Worm (Caenorhabditis elegans) whole organism, L1 larva: ENCODE results near the gene C16A3.6.
A peak's percentile ranks its signal among the peaks of the same experiment; 100 is the strongest.

Experiments used
- C04F5.9 ChIP-seq: sonication (generic microtip); optimal IDR thresholded peaks from 2 replicates; lab custom pipeline; 2016; ENCODE audit warnings: missing genetic modification characterization, missing compliant biosample characterization
- C34B4.2 ChIP-seq: sonication (generic microtip); optimal IDR thresholded peaks from 2 replicates; lab custom pipeline; 2017; ENCODE audit warnings: mild to moderate bottlenecking, missing genetic modification characterization, missing compliant biosample characterization
- F16B12.6 ChIP-seq: fragments of 150-350 bp; optimal IDR thresholded peaks from 2 replicates; lab custom pipeline; 2014; ENCODE audit warnings: missing biosample characterization, missing genetic modification characterization
- aha-1 ChIP-seq: fragments of 150-350 bp; optimal IDR thresholded peaks from 2 replicates; lab custom pipeline; 2014; ENCODE audit warnings: missing biosample characterization, missing genetic modification characterization
- ama-1 ChIP-seq: fragments of 150-350 bp; optimal IDR thresholded peaks from 2 replicates; lab custom pipeline; 2014
- blmp-1 ChIP-seq: fragments of 150-350 bp; optimal IDR thresholded peaks from 2 replicates; lab custom pipeline; 2014; ENCODE audit warnings: missing biosample characterization, missing genetic modification characterization
- ceh-63 ChIP-seq: fragments of 200-800 bp; sonication (Bioruptor generic); optimal IDR thresholded peaks from 2 replicates; lab custom pipeline; 2018; ENCODE audit warnings: mild to moderate bottlenecking, missing genetic modification characterization, missing compliant biosample characterization
- ceh-8 ChIP-seq: fragments of 200-800 bp; sonication (Bioruptor generic); optimal IDR thresholded peaks from 2 replicates; lab custom pipeline; 2018; ENCODE audit warnings: mild to moderate bottlenecking, missing genetic modification characterization, moderate library complexity, missing compliant biosample characterization
- ceh-82 ChIP-seq, 3 experiments: fragments of 150-350 bp in 1 of 3; sonication (generic microtip) in 2 of 3; optimal IDR thresholded peaks; 2 replicates each; lab custom pipeline; 2014 to 2017; ENCODE audit warnings: missing biosample characterization in 3 of 3, missing genetic modification characterization in 3 of 3
- ceh-88 ChIP-seq: fragments of 200-800 bp; sonication (Bioruptor generic); IDR thresholded peaks from 2 replicates; pipeline ENCODE4 v1.3.6; 2022; ENCODE audit warnings: missing genetic modification characterization, missing compliant biosample characterization
- dpl-1 ChIP-seq, 3 experiments: fragments of 150-350 bp in 2 of 3; sonication (generic microtip) in 1 of 3; optimal IDR thresholded peaks; 2 replicates each; lab custom pipeline; 2014 to 2017; ENCODE audit warnings: missing biosample characterization in 3 of 3, missing genetic modification characterization in 3 of 3, missing genetic modification reagents in 3 of 3
- efl-1 ChIP-seq, 4 experiments: fragments of 150-350 bp; optimal IDR thresholded peaks in 3 of 4; peaks in 1 of 4; 1 replicate in 1 of 4; 2 replicates in 3 of 4; lab custom pipeline; 2014; ENCODE audit warnings: missing biosample characterization in 2 of 4, missing genetic modification characterization in 2 of 4, missing genetic modification reagents in 2 of 4
- elt-2 ChIP-seq: sonication (generic microtip); optimal IDR thresholded peaks from 2 replicates; lab custom pipeline; 2016; ENCODE audit warnings: missing genetic modification characterization, mild to moderate bottlenecking, inconsistent platforms, missing compliant biosample characterization, missing genetic modification reagents
- ets-5 ChIP-seq: fragments of 200-800 bp; sonication (Bioruptor generic); IDR thresholded peaks from 2 replicates; pipeline ENCODE4 v1.3.6; 2022; ENCODE audit warnings: missing genetic modification characterization, missing compliant biosample characterization
- fos-1 ChIP-seq: fragments of 150-350 bp; optimal IDR thresholded peaks from 2 replicates; lab custom pipeline; 2014; ENCODE audit warnings: missing biosample characterization, missing genetic modification characterization
- hlh-17 ChIP-seq: fragments of 200-800 bp; sonication (Bioruptor generic); optimal IDR thresholded peaks from 2 replicates; lab custom pipeline; 2018; ENCODE audit warnings: missing genetic modification characterization, mild to moderate bottlenecking, missing compliant biosample characterization, moderate library complexity, borderline replicate concordance
- hpl-2 ChIP-seq: fragments of 150-350 bp; optimal IDR thresholded peaks from 2 replicates; lab custom pipeline; 2014; ENCODE audit warnings: missing biosample characterization, missing genetic modification reagents, missing genetic modification characterization
- irx-1 ChIP-seq: sonication (generic microtip); optimal IDR thresholded peaks from 2 replicates; lab custom pipeline; 2016; ENCODE audit warnings: missing genetic modification characterization, missing compliant biosample characterization
- jun-1 ChIP-seq: fragments of 150-350 bp; optimal IDR thresholded peaks from 2 replicates; lab custom pipeline; 2014; ENCODE audit warnings: missing biosample characterization, missing genetic modification reagents, missing genetic modification characterization
- lin-14 ChIP-seq: fragments of 200-800 bp; sonication (Bioruptor generic); optimal IDR thresholded peaks from 2 replicates; lab custom pipeline; 2018; ENCODE audit warnings: mild to moderate bottlenecking, missing genetic modification characterization, moderate library complexity, missing compliant biosample characterization
- lin-15B ChIP-seq: fragments of 150-350 bp; sonication (generic microtip); optimal IDR thresholded peaks from 3 replicates; lab custom pipeline; 2014; ENCODE audit warnings: missing biosample characterization, missing genetic modification characterization
- lin-35 ChIP-seq, 2 experiments: fragments of 150-350 bp; optimal IDR thresholded peaks; 2 replicates each; lab custom pipeline; 2014; ENCODE audit warnings: missing biosample characterization in 2 of 2, missing genetic modification characterization in 2 of 2, missing genetic modification reagents in 2 of 2
- lin-39 ChIP-seq: fragments of 150-350 bp; optimal IDR thresholded peaks from 2 replicates; lab custom pipeline; 2014; ENCODE audit warnings: missing biosample characterization, missing genetic modification reagents, missing genetic modification characterization
- mdl-1 ChIP-seq, 2 experiments: fragments of 150-350 bp; optimal IDR thresholded peaks; 2 replicates each; lab custom pipeline; 2014 to 2017; ENCODE audit warnings: missing biosample characterization in 2 of 2, missing genetic modification characterization in 2 of 2, inconsistent platforms in 1 of 2
- mef-2 ChIP-seq: fragments of 150-350 bp; optimal IDR thresholded peaks from 2 replicates; lab custom pipeline; 2014; ENCODE audit warnings: missing biosample characterization, missing genetic modification characterization
- nhr-11 ChIP-seq: fragments of 150-350 bp; optimal IDR thresholded peaks from 2 replicates; lab custom pipeline; 2014; ENCODE audit warnings: missing biosample characterization, missing genetic modification characterization
- nhr-19 ChIP-seq: fragments of 200-800 bp; sonication (Bioruptor generic); conservative IDR thresholded peaks from 2 replicates; pipeline ENCODE4 v1.3.6; 2022; ENCODE audit warnings: missing genetic modification characterization, missing compliant biosample characterization
- nhr-20 ChIP-seq: sonication (generic microtip); optimal IDR thresholded peaks from 2 replicates; lab custom pipeline; 2016; ENCODE audit warnings: mild to moderate bottlenecking, missing genetic modification characterization, missing compliant biosample characterization
- nhr-71 ChIP-seq: sonication (generic microtip); optimal IDR thresholded peaks from 2 replicates; lab custom pipeline; 2016; ENCODE audit warnings: mild to moderate bottlenecking, missing genetic modification characterization, moderate library complexity, missing compliant biosample characterization
- nhr-77 ChIP-seq: fragments of 150-350 bp; optimal IDR thresholded peaks from 2 replicates; lab custom pipeline; 2014; ENCODE audit warnings: missing biosample characterization, missing genetic modification characterization
- nhr-85 ChIP-seq: sonication (generic microtip); peaks from one replicate; lab custom pipeline; 2016; ENCODE audit warnings: missing genetic modification characterization, inconsistent platforms, missing compliant biosample characterization
- pax-3 ChIP-seq: fragments of 200-800 bp; sonication (Bioruptor generic); optimal IDR thresholded peaks from 2 replicates; lab custom pipeline; 2018; ENCODE audit warnings: mild to moderate bottlenecking, missing genetic modification characterization, moderate library complexity, missing compliant biosample characterization
- pqm-1 ChIP-seq: sonication (generic microtip); optimal IDR thresholded peaks from 3 replicates; lab custom pipeline; 2017; ENCODE audit warnings: missing biosample characterization, missing genetic modification characterization
- rnt-1 ChIP-seq: sonication (generic microtip); optimal IDR thresholded peaks from 2 replicates; lab custom pipeline; 2016; ENCODE audit warnings: mild to moderate bottlenecking, missing genetic modification characterization, moderate library complexity, missing compliant biosample characterization
- snpc-4 ChIP-seq: fragments of 150-350 bp; optimal IDR thresholded peaks from 2 replicates; lab custom pipeline; 2014; ENCODE audit warnings: missing biosample characterization, missing genetic modification characterization
- snu-23 ChIP-seq: sonication (generic microtip); optimal IDR thresholded peaks from 2 replicates; lab custom pipeline; 2016; ENCODE audit warnings: missing genetic modification characterization, missing compliant biosample characterization
- sox-4 ChIP-seq: sonication (generic microtip); optimal IDR thresholded peaks from 2 replicates; lab custom pipeline; 2016; ENCODE audit warnings: missing genetic modification characterization, missing compliant biosample characterization
- sup-37 ChIP-seq: fragments of 200-800 bp; sonication (Bioruptor generic); optimal IDR thresholded peaks from 2 replicates; lab custom pipeline; 2018; ENCODE audit warnings: mild to moderate bottlenecking, missing genetic modification characterization, missing compliant biosample characterization
- swsn-7 ChIP-seq: sonication (generic microtip); optimal IDR thresholded peaks from 2 replicates; lab custom pipeline; 2016; ENCODE audit warnings: missing genetic modification characterization, missing compliant biosample characterization
- tbx-2 ChIP-seq: sonication (generic microtip); optimal IDR thresholded peaks from 2 replicates; lab custom pipeline; 2016; ENCODE audit warnings: missing genetic modification characterization, missing compliant biosample characterization
- tlp-1 ChIP-seq: fragments of 150-350 bp; optimal IDR thresholded peaks from 2 replicates; lab custom pipeline; 2014; ENCODE audit warnings: missing biosample characterization, missing genetic modification characterization
- unc-86 ChIP-seq: sonication (generic microtip); optimal IDR thresholded peaks from 2 replicates; lab custom pipeline; 2016; ENCODE audit warnings: missing genetic modification characterization, missing compliant biosample characterization
- unc-98 ChIP-seq: fragments of 200-800 bp; sonication (Bioruptor generic); IDR thresholded peaks from 2 replicates; pipeline ENCODE4 v1.3.6; 2022; ENCODE audit warnings: missing genetic modification characterization, missing compliant biosample characterization
- vab-15 ChIP-seq: sonication (generic microtip); optimal IDR thresholded peaks from 2 replicates; lab custom pipeline; 2017; ENCODE audit warnings: missing genotype, mild to moderate bottlenecking, missing genetic modification characterization, missing compliant biosample characterization

The C16A3.6 gene

ce11 chrIII:6352459-6352858 is 26.6 kb upstream of the C16A3.6 start (continued):
- TF ChIP-seq nhr-11 (tag; lab: Kevin White, UChicago), result no peak
- no peak for TF ChIP-seq C04F5.9 (tag; lab: Kevin White, UChicago)
- TF ChIP-seq lin-39 (tag; lab: Kevin White, UChicago), result no peak
- peak; percentile 85 for TF ChIP-seq lin-14 (GFP tag; lab: Kevin White, UChicago)
- no peak for TF ChIP-seq mdl-1 (tag; optimal IDR thresholded peaks at IDR 0.05; lab: Kevin White, UChicago)
- no peak for TF ChIP-seq jun-1 (tag; lab: Kevin White, UChicago)
- TF ChIP-seq irx-1 (tag; lab: Kevin White, UChicago), result no peak
- peak; percentile 97 for TF ChIP-seq unc-86
- TF ChIP-seq dpl-1 (GFP tag; optimal IDR thresholded peaks at IDR 0.05; lab: Kevin White, UChicago), result no peak
- TF ChIP-seq snpc-4, result no peak
- no peak for TF ChIP-seq nhr-77 (tag; lab: Kevin White, UChicago)
- no peak for TF ChIP-seq sox-4 (tag; lab: Kevin White, UChicago)
- TF ChIP-seq nhr-71 (tag; lab: Kevin White, UChicago), result peak; percentile 81

ce11 chrIII:6353084-6353483 is 25.9 kb upstream of the C16A3.6 start, which contains the start of gene akap-1:
TSS of gene akap-1 (plus strand) at chrIII:6353384.
- TF ChIP-seq ceh-82 (tag; optimal IDR thresholded peaks at IDR 0.05; lab: Kevin White, UChicago) (no peak), ceh-8 (GFP tag; lab: Kevin White, UChicago) (no peak), nhr-19 (GFP tag; lab: Robert Waterston, UW) (no peak), pqm-1 (tag; lab: Kevin White, UChicago) (no peak), pax-3 (peak; percentile 2), ceh-63 (no peak), rnt-1 (no peak), mef-2 (no peak), swsn-7 (tag; lab: Kevin White, UChicago) (no peak)

ce11 chrIII:6355359-6355758 is 23.7 kb upstream of the C16A3.6 start:
- TF ChIP-seq tbx-2 (tag; lab: Kevin White, UChicago) (no peak), efl-1 (optimal IDR thresholded peaks at IDR 0.05; lab: Kevin White, UChicago) (no peak), efl-1 (GFP tag; optimal IDR thresholded peaks at IDR 0.05 in 1 of 2; lab: Kevin White, UChicago) (peak in 1 of 2 experiments; percentile 58), nhr-77 (tag; lab: Kevin White, UChicago) (peak; percentile 8), rnt-1 (peak; percentile 2)

ce11 chrIII:6356007-6356406 is 23.0 kb upstream of the C16A3.6 start:
- TF ChIP-seq rnt-1 (peak; percentile 2), elt-2 (tag; lab: Kevin White, UChicago) (no peak), vab-15 (tag; lab: Kevin White, UChicago) (no peak), blmp-1 (tag; lab: Kevin White, UChicago) (peak; percentile 2), tlp-1 (tag; lab: Kevin White, UChicago) (no peak), sup-37 (GFP tag; lab: Kevin White, UChicago) (no peak), mef-2 (no peak), C34B4.2 (tag; lab: Kevin White, UChicago) (no peak), hpl-2 (GFP tag; lab: Kevin White, UChicago) (no peak), pqm-1 (tag; lab: Kevin White, UChicago) (no peak), lin-35 (GFP tag; optimal IDR thresholded peaks at IDR 0.05; lab: Kevin White, UChicago) (peak in 1 of 2 experiments; percentile 54), lin-15B (no peak), swsn-7 (tag; lab: Kevin White, UChicago) (no peak), unc-98 (GFP tag; lab: Robert Waterston, UW) (no peak), ama-1 (lab: Kevin White, UChicago) (no peak), aha-1 (tag; lab: Kevin White, UChicago) (no peak), sox-4 (tag; lab: Kevin White, UChicago) (no peak), F16B12.6 (tag; lab: Kevin White, UChicago) (no peak), nhr-85 (tag; lab: Kevin White, UChicago) (peak; percentile 68), ceh-88 (GFP tag; lab: Robert Waterston, UW) (no peak), nhr-19 (GFP tag; lab: Robert Waterston, UW) (no peak), nhr-77 (tag; lab: Kevin White, UChicago) (no peak), efl-1 (optimal IDR thresholded peaks at IDR 0.05; lab: Kevin White, UChicago) (no peak), efl-1 (GFP tag; optimal IDR thresholded peaks at IDR 0.05 in 1 of 2; lab: Kevin White, UChicago) (peak in 1 of 2 experiments; percentile 88), snu-23 (GFP tag; lab: Kevin White, UChicago) (peak; percentile 44), nhr-20 (tag; lab: Kevin White, UChicago) (no peak), fos-1 (no peak), lin-14 (GFP tag; lab: Kevin White, UChicago) (peak; percentile 28), C04F5.9 (tag; lab: Kevin White, UChicago) (no peak), ets-5 (GFP tag; lab: Robert Waterston, UW) (no peak), hlh-17 (no peak), ceh-82 (tag; optimal IDR thresholded peaks at IDR 0.05; lab: Kevin White, UChicago) (no peak)
